Worm (Caenorhabditis elegans) whole organism, L4 larva: ENCODE results near the gene exp-2.

Source experiments
- aly-2 ChIP-seq: sonication (generic microtip); optimal IDR thresholded peaks from 2 replicates; lab custom pipeline; 2018; ENCODE audit warnings: missing biosample characterization, missing genetic modification characterization
- ama-1 ChIP-seq: fragments of 150-350 bp; optimal IDR thresholded peaks from 2 replicates; lab custom pipeline; 2014; ENCODE audit warnings: inconsistent platforms, mixed read lengths
- ceh-82 ChIP-seq: sonication (generic microtip); optimal IDR thresholded peaks from 2 replicates; lab custom pipeline; 2017; ENCODE audit warnings: missing biosample characterization, missing genetic modification characterization
- fos-1 ChIP-seq: fragments of 150-350 bp; optimal IDR thresholded peaks from 2 replicates; lab custom pipeline; 2014; ENCODE audit warnings: missing biosample characterization, missing genetic modification characterization
- gei-8 ChIP-seq: fragments of 200-800 bp; sonication (Bioruptor generic); optimal IDR thresholded peaks from 2 replicates; lab custom pipeline; 2018; ENCODE audit warnings: mild to moderate bottlenecking, missing genetic modification characterization, missing compliant biosample characterization
- nhr-102 ChIP-seq: sonication (generic microtip); optimal IDR thresholded peaks from 2 replicates; lab custom pipeline; 2016; ENCODE audit warnings: mild to moderate bottlenecking, missing genetic modification characterization, moderate library complexity, missing compliant biosample characterization
- nhr-6 ChIP-seq: fragments of 150-350 bp; optimal IDR thresholded peaks from 2 replicates; lab custom pipeline; 2014; ENCODE audit warnings: missing biosample characterization, missing genetic modification characterization
- nhr-77 ChIP-seq: fragments of 150-350 bp; optimal IDR thresholded peaks from 2 replicates; lab custom pipeline; 2014; ENCODE audit warnings: missing biosample characterization, missing genetic modification characterization
- pqm-1 ChIP-seq: sonication (generic microtip); optimal IDR thresholded peaks from 2 replicates; lab custom pipeline; 2017; ENCODE audit warnings: missing biosample characterization, missing genetic modification characterization
- sdz-12 ChIP-seq: fragments of 200-800 bp; sonication (Bioruptor generic); optimal IDR thresholded peaks from 2 replicates; lab custom pipeline; 2018; ENCODE audit warnings: mild to moderate bottlenecking, missing genetic modification characterization, missing compliant biosample characterization
- skn-1 ChIP-seq: fragments of 150-350 bp; optimal IDR thresholded peaks from 2 replicates; lab custom pipeline; 2014; ENCODE audit warnings: missing biosample characterization, missing genetic modification characterization
- snpc-4 ChIP-seq: fragments of 150-350 bp; optimal IDR thresholded peaks from 2 replicates; lab custom pipeline; 2014; ENCODE audit warnings: missing biosample characterization, missing genetic modification characterization

- no peak for TF ChIP-seq sdz-12 (GFP tag; lab: Kevin White, UChicago)
- TF ChIP-seq fos-1 (tag; lab: Kevin White, UChicago) = no peak
- TF ChIP-seq nhr-6 = no peak
- no peak for TF ChIP-seq aly-2
- TF ChIP-seq ama-1 (lab: Kevin White, UChicago) = no peak
- no peak for TF ChIP-seq ceh-82 (tag; lab: Kevin White, UChicago)
- no peak for TF ChIP-seq snpc-4 (tag; lab: Kevin White, UChicago)
- no peak for TF ChIP-seq gei-8
- no peak for TF ChIP-seq nhr-77 (tag; lab: Kevin White, UChicago)
- no peak for TF ChIP-seq pqm-1 (tag; lab: Kevin White, UChicago)
- TF ChIP-seq nhr-102 (tag; lab: Kevin White, UChicago) = no peak
- no peak for TF ChIP-seq skn-1 (tag; lab: Kevin White, UChicago)
These were observed 31.6 kb upstream of the exp-2 start for ce11 chrV:6099634-6100033.
